Fruit fly (Drosophila melanogaster): ENCODE results near the gene CG17350.
A peak's percentile ranks its signal among the peaks of the same experiment; 100 is the strongest.

Gene CG17350

DNA sequence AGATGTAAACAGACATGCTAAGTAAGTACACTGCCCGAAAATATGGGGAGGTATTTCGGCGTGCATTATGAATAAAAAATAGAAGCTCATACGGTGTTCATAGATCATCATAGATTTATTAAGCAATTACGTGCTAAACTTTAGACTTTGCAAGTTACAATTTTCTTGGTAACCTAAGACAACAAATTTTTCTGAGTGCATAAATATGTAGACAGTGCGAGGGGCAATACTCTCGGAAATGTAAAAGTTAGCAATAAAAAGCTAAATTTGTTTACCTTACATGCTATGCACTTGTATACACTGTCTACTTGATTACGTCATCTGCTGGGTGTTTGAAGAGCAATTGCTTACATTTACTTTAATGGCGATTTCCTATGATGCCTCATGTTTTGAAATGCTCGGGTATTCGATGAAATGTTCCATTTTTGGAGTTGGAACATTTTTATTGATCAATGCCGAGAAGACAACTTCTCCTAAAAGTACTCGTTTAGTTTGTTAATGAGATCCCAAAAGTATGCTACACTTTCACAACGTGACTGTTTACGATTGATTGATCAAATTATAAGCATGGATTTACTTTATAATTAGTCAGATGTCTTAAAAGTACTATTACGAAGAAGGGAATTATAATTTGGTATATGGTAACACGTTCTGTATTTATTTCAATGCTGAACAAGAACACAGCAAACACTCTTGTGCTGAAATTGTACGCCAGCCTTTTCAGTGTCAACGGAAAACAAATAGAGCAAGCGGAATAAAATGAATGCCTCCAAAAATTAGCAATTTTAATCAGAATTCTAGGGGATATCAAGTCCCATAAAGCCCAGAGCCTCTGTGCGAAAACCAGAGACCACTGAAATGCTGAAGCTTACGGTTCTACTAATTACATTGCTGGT is 36.1 kb downstream of the CG17350 start, which contains the start of gene Lectin-galC1 (continued):
- TF ChIP-seq esn (GFP tag; optimal IDR thresholded peaks at IDR 0.05) (peak; percentile 21), Smox (GFP tag; optimal IDR thresholded peaks at IDR 0.05) (no peak), pdm3 (GFP tag; optimal IDR thresholded peaks at IDR 0.05) (peak; percentile 61), CG3032 (tag; optimal IDR thresholded peaks at IDR 0.05) (no peak), fd59A (GFP tag; optimal IDR thresholded peaks at IDR 0.05) (no peak), fkh (GFP tag; optimal IDR thresholded peaks at IDR 0.05) (peak; percentile 77), CG32006 (GFP tag; optimal IDR thresholded peaks at IDR 0.05) (peak; percentile 82), ss (GFP tag; optimal IDR thresholded peaks at IDR 0.05) (no peak), spab (GFP tag; optimal IDR thresholded peaks at IDR 0.05) (no peak), CG6163 (GFP tag; IDR thresholded peaks at IDR 0.05) (peak; percentile 79), Hr39 (GFP tag; optimal IDR thresholded peaks at IDR 0.05) (peak; percentile 28), eg (GFP tag; IDR thresholded peaks at IDR 0.05) (peak; percentile 88; the same call in 2 of the 3 replicates), CG8119 (GFP tag; IDR thresholded peaks at IDR 0.05) (peak; percentile 74; the same call in 2 of the 3 replicates), cyc (GFP tag; optimal IDR thresholded peaks at IDR 0.05) (no peak), CG1621 (tag; optimal IDR thresholded peaks at IDR 0.05) (no peak), CG11294 (GFP tag; IDR thresholded peaks at IDR 0.05) (peak; percentile 84), CG6854 (GFP tag; optimal IDR thresholded peaks at IDR 0.05) (no peak), CG6808 (GFP tag; optimal IDR thresholded peaks at IDR 0.05) (no peak), CG31627 (GFP tag; optimal IDR thresholded peaks at IDR 0.05) (peak; percentile 36), svp (GFP tag) (no peak), CG6276 (GFP tag; optimal IDR thresholded peaks at IDR 0.05) (peak; percentile 61), vri (GFP tag; optimal IDR thresholded peaks at IDR 0.05) (no peak), achi (GFP tag; optimal IDR thresholded peaks at IDR 0.05) (peak; percentile 72), salr (GFP tag; optimal IDR thresholded peaks at IDR 0.05) (peak in 1 of 2 experiments; percentile 33), Eip93F (GFP tag; optimal IDR thresholded peaks at IDR 0.05) (no peak), Ets21C (GFP tag; optimal IDR thresholded peaks at IDR 0.05) (no peak), CG8319 (GFP tag; optimal IDR thresholded peaks at IDR 0.05) (no peak), Hr4 (GFP tag; optimal IDR thresholded peaks at IDR 0.05) (peak; percentile 80), CG10669 (GFP tag; optimal IDR thresholded peaks at IDR 0.05) (peak; percentile 4), CG15336 (GFP tag; IDR thresholded peaks at IDR 0.05) (peak; percentile 85), Eip75B (GFP tag; optimal IDR thresholded peaks at IDR 0.05) (peak; percentile 37), Sox15 (GFP tag; optimal IDR thresholded peaks at IDR 0.05) (no peak), Eip78C (GFP tag) (peak; percentile 76), topi (GFP tag; optimal IDR thresholded peaks at IDR 0.05) (peak; percentile 4), OdsH (GFP tag; optimal IDR thresholded peaks at IDR 0.05) (peak; percentile 78), dsx (GFP tag; optimal IDR thresholded peaks at IDR 0.05; ENCODE audit: poor library complexity, severe bottlenecking) (no peak), acj6 (GFP tag; optimal IDR thresholded peaks at IDR 0.05) (peak; percentile 49), CG16779 (tag; optimal IDR thresholded peaks at IDR 0.05) (peak; percentile 42), Hr38 (GFP tag; optimal IDR thresholded peaks at IDR 0.05) (no peak)

DNA sequence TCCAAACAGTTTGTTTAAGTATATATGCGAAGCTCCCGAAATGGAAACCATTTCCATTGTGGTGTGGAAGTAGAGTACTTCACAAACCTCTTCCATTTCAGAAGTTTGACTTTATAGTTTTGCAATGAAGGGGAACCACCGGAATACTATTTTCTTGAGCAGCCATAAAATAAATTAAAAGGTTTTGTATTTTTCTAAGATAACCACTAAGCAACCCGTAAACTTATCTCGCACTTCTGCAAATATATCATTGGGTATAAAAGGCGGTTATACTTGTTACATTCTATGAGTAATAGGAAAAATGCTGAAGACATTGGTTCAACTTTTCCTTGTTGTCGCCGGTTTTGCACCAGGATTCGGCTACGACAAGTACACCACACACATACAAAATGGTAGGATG is 37.3 kb downstream of the CG17350 start, which contains the start of gene lectin-37Da:
lectin-37Da (plus strand) TSS at position 301 of the 400 bp plus-strand sequence.
- TF ChIP-seq fd59A (GFP tag; optimal IDR thresholded peaks at IDR 0.05) (no peak), Gug (GFP tag; IDR thresholded peaks at IDR 0.05) (no peak), dac (GFP tag; optimal IDR thresholded peaks at IDR 0.05) (no peak), CG3032 (tag; optimal IDR thresholded peaks at IDR 0.05) (no peak)

Measured in whole organism, prepupa.